Worm (Caenorhabditis elegans) whole organism, early embryonic: ENCODE measurements around the gene F35H12.5.

Source experiments
- B0310.2 ChIP-seq: sonication (generic microtip); optimal IDR thresholded peaks from 2 replicates; lab custom pipeline; 2016; ENCODE audit warnings: mild to moderate bottlenecking, missing genetic modification characterization, missing compliant biosample characterization
- F13C5.2 ChIP-seq: sonication (generic microtip); optimal IDR thresholded peaks from 2 replicates; lab custom pipeline; 2017; ENCODE audit warnings: mild to moderate bottlenecking, missing genetic modification characterization, inconsistent platforms, missing compliant biosample characterization
- aly-1 ChIP-seq: sonication (generic microtip); optimal IDR thresholded peaks from 2 replicates; lab custom pipeline; 2016; ENCODE audit warnings: missing genetic modification characterization, missing compliant biosample characterization
- ama-1 ChIP-seq: fragments of 150-350 bp; optimal IDR thresholded peaks from 2 replicates; lab custom pipeline; 2014
- ceh-13 ChIP-seq: fragments of 200-800 bp; sonication (Bioruptor generic); optimal IDR thresholded peaks from 2 replicates; lab custom pipeline; 2018; ENCODE audit warnings: mild to moderate bottlenecking, missing genetic modification characterization, missing compliant biosample characterization
- ceh-36 ChIP-seq: sonication (generic microtip); optimal IDR thresholded peaks from 2 replicates; lab custom pipeline; 2016; ENCODE audit warnings: missing genetic modification characterization, inconsistent platforms, missing compliant biosample characterization
- ets-7 ChIP-seq: sonication (generic microtip); optimal IDR thresholded peaks from 2 replicates; lab custom pipeline; 2016; ENCODE audit warnings: missing genotype, missing genetic modification characterization, missing compliant biosample characterization
- flt-1 ChIP-seq: fragments of 200-800 bp; sonication (Bioruptor generic); IDR thresholded peaks from 2 replicates; pipeline ENCODE4 v1.3.6; 2022; ENCODE audit warnings: missing genetic modification characterization, missing compliant biosample characterization
- hmbx-1 ChIP-seq: sonication (generic microtip); optimal IDR thresholded peaks from 2 replicates; lab custom pipeline; 2016; ENCODE audit warnings: mild to moderate bottlenecking, missing genetic modification characterization, missing compliant biosample characterization
- hmg-4 ChIP-seq: fragments of 200-800 bp; sonication (Bioruptor generic); optimal IDR thresholded peaks from 2 replicates; lab custom pipeline; 2018; ENCODE audit warnings: mild to moderate bottlenecking, missing genetic modification characterization, missing compliant biosample characterization
- hnd-1 ChIP-seq: sonication (generic microtip); optimal IDR thresholded peaks from 2 replicates; lab custom pipeline; 2016; ENCODE audit warnings: missing genetic modification characterization, missing compliant biosample characterization
- pes-1 ChIP-seq: fragments of 200-800 bp; sonication (Bioruptor generic); IDR thresholded peaks from 2 replicates; pipeline ENCODE4 v1.3.6; 2022; ENCODE audit warnings: missing genetic modification reagents, missing genetic modification characterization, missing compliant biosample characterization
- scrt-1 ChIP-seq: fragments of 200-800 bp; sonication (Bioruptor generic); IDR thresholded peaks from 2 replicates; pipeline ENCODE4 v1.3.6; 2022; ENCODE audit warnings: missing genetic modification characterization, missing compliant biosample characterization
- sea-1 ChIP-seq: fragments of 200-800 bp; sonication (Bioruptor generic); conservative IDR thresholded peaks from 2 replicates; pipeline ENCODE4 v1.3.6; 2022; ENCODE audit warnings: missing genetic modification characterization, missing compliant biosample characterization
- tbx-11 ChIP-seq: fragments of 200-800 bp; sonication (Bioruptor generic); IDR thresholded peaks from 2 replicates; pipeline ENCODE4 v1.3.6; 2022; ENCODE audit warnings: missing genetic modification characterization, missing compliant biosample characterization
- tbx-37 ChIP-seq: fragments of 200-800 bp; sonication (Bioruptor generic); conservative IDR thresholded peaks from 2 replicates; pipeline ENCODE4 v1.3.6; 2022; ENCODE audit warnings: missing genetic modification reagents, missing genetic modification characterization, missing compliant biosample characterization
- tra-4 ChIP-seq: sonication (generic microtip); optimal IDR thresholded peaks from 2 replicates; lab custom pipeline; 2017; ENCODE audit warnings: missing genetic modification characterization, missing compliant biosample characterization

F35H12.5 gene

DNA sequence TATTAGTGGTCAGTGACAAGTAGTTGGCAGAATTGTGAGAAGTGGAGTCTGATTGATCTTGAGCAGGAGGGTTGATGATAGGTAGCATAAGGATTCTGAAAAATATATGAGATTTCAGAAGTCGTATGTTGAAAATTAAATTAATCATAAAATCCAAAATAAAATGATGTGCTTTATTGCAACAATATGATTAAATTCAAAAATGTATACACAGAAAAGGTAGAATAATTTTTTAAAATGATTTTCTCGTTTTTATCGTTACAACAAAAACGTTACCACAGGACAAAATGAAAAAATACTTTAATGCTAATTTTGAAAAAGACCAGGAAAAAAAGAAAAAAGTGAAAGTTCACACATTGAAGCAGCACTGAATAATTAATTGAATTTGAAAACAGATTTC is 15.7 kb upstream of the F35H12.5 start, which contains the start of gene ZC13.10:
TSS of gene ZC13.10 (minus strand) at position 101 of the 400 bp plus-strand sequence.
- TF ChIP-seq hmbx-1 (tag; lab: Kevin White, UChicago) = no peak
- TF ChIP-seq hnd-1 = no peak
- TF ChIP-seq ets-7 (tag; lab: Kevin White, UChicago) = no peak
- no peak for TF ChIP-seq tbx-37 (GFP tag; lab: Robert Waterston, UW)
- TF ChIP-seq tra-4 (tag; lab: Kevin White, UChicago) = no peak
- no peak for TF ChIP-seq aly-1 (tag; lab: Kevin White, UChicago)
- TF ChIP-seq ceh-13 = no peak
- TF ChIP-seq F13C5.2 = no peak
- TF ChIP-seq tbx-11 (GFP tag; lab: Robert Waterston, UW) = no peak
- no peak for TF ChIP-seq flt-1 (GFP tag; lab: Robert Waterston, UW)
- no peak for TF ChIP-seq sea-1 (GFP tag; lab: Robert Waterston, UW)
- no peak for TF ChIP-seq hmg-4
- no peak for TF ChIP-seq pes-1 (GFP tag; lab: Robert Waterston, UW)
- no peak for TF ChIP-seq B0310.2 (tag; lab: Kevin White, UChicago)
- TF ChIP-seq scrt-1 = no peak
- no peak for TF ChIP-seq ama-1 (lab: Kevin White, UChicago)
- TF ChIP-seq ceh-36 (tag; lab: Kevin White, UChicago) = no peak

DNA sequence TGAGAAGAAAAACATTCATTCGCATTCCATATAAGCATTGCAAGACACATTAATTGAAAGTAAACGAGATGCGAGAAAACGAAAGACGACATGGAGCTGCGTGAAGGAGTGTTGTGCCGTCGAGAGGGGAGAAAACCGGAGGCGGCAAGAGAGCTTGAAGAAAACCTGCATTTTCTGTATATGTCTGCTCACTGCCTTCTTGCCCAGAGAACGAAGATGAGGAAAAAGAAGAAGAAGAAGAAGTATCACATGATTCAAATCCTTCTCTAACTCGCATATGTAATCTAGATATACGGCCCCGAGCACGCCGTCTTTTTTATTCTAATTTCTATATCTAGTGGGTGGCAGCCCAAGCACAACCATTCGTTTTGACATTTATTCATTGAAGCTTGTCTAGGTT is 7.9 kb upstream of the F35H12.5 start:
- TF ChIP-seq scrt-1 (no peak), F13C5.2 (no peak), B0310.2 (tag; lab: Kevin White, UChicago) (no peak), ets-7 (tag; lab: Kevin White, UChicago) (no peak), aly-1 (tag; lab: Kevin White, UChicago) (no peak), ama-1 (lab: Kevin White, UChicago) (no peak), hmg-4 (no peak), ceh-13 (no peak), pes-1 (GFP tag; lab: Robert Waterston, UW) (no peak), flt-1 (GFP tag; lab: Robert Waterston, UW) (no peak), ceh-36 (tag; lab: Kevin White, UChicago) (no peak), tbx-11 (GFP tag; lab: Robert Waterston, UW) (no peak), hmbx-1 (tag; lab: Kevin White, UChicago) (no peak)

DNA sequence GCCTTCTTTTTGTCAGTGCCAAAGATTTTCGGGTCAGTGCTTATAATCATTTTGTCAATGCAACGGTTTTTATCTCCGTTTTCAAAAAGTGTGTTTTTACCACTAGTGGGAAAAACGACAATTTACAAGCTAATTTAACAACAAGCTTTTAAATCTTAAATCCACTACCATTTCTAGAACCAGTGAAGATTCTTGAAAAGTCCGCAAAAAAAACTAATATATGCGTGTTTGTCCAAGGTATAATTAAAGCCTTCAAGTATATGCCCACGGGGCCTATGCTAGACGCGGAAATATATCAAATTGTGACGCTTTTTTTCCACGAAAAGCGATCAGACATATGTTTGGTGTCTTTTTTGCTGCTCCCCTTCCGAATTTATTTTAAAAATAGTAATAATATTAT is 5.6 kb upstream of the F35H12.5 start:
- TF ChIP-seq ceh-36 (tag; lab: Kevin White, UChicago) (no peak), flt-1 (GFP tag; lab: Robert Waterston, UW) (no peak), tbx-37 (GFP tag; lab: Robert Waterston, UW) (no peak), tra-4 (tag; lab: Kevin White, UChicago) (no peak), hmg-4 (no peak), aly-1 (tag; lab: Kevin White, UChicago) (no peak), ets-7 (tag; lab: Kevin White, UChicago) (no peak), B0310.2 (tag; lab: Kevin White, UChicago) (no peak), ceh-13 (no peak), F13C5.2 (no peak), tbx-11 (GFP tag; lab: Robert Waterston, UW) (no peak), hmbx-1 (tag; lab: Kevin White, UChicago) (no peak), scrt-1 (no peak), sea-1 (GFP tag; lab: Robert Waterston, UW) (no peak)

DNA sequence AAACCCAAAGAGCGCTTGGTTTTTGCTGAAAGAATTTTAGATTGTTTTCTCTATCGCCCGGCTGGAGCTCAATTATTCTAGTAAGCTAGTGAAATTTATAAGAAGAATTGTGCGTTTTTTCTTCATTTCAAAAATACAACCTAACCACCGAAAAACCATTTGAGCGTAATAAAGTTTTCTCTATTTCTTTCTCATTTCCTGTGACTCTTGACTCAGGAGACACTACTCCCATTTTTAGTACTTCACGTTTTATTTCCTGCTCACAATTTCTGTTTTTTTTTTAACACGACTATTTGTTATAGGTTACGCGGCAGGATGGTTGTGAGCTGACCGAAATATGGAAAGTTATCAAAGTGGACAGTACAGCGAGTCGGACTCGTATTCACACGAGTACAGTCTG is 5.2 kb upstream of the F35H12.5 start, which contains the start of gene F35H12.6:
TSS of gene F35H12.6 (plus strand) at position 301 of the 400 bp plus-strand sequence.
- TF ChIP-seq tra-4 (tag; lab: Kevin White, UChicago) (no peak), ama-1 (lab: Kevin White, UChicago) (no peak), ceh-36 (tag; lab: Kevin White, UChicago) (no peak), hnd-1 (no peak), hmbx-1 (tag; lab: Kevin White, UChicago) (no peak), tbx-37 (GFP tag; lab: Robert Waterston, UW) (no peak), aly-1 (tag; lab: Kevin White, UChicago) (no peak), tbx-11 (GFP tag; lab: Robert Waterston, UW) (no peak), scrt-1 (no peak), hmg-4 (no peak), ceh-13 (no peak)

DNA sequence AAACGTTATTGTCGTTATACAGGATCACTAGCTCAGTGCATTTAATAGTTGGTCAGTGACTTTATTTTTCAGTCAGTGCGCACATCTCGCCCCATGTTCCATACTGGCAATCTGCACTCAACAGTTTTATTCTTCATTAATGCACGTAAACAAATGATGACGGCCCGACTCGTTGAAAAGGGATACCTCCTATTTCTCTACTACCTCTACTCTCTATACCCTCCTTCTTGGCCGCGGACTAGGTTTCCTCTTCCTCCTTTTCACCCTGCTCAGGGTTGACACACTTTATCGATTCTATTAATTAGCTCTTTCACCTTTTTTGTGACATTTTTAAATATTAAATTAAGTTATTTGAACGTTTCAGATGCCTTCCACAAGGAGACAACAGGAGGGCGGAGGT is 2.7 kb upstream of the F35H12.5 start, which contains the start of gene sel-12:
TSS of gene sel-12 (plus strand) at position 358 of the 400 bp plus-strand sequence.
- peak; percentile 4 for TF ChIP-seq hmg-4
- TF ChIP-seq tbx-37 (GFP tag; lab: Robert Waterston, UW) = 0 out of 2 replicates have a peak, but pooled peaks have one; percentile 23
- TF ChIP-seq ceh-13 = no peak

DNA sequence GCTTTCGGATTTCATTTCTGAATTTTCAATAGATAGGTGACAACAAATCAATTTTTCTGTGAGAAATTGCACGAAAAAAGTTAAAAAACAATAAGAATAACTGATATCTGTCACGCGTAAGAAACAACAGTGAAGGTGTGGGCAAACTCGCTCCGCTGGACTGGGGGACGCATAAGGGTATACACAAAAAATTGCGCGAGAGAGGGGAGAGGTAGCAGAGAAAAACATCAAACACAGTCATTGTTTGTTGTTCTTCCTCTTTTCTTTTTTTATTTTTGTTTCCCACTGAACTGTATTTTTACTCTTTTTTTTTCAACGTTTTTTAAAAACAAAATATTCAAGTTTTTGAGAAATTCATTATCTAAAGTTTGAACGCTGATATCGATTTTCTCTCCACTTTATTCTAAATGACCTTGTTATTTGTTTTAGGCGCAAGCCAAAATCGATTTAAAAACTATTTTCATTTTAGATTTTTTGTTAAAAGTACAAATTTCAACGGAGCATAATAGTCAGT is 6.4 kb downstream of the F35H12.5 start, which contains the start of the genes pifk-1 and tbc-11:
TSS of gene pifk-1 (minus strand) at position 17 of the 514 bp plus-strand sequence.
TSS of gene tbc-11 (plus strand) at position 464 of the 514 bp plus-strand sequence.
- TF ChIP-seq tbx-11 (GFP tag; lab: Robert Waterston, UW) (no peak), sea-1 (GFP tag; lab: Robert Waterston, UW) (no peak), ceh-13 (no peak), F13C5.2 (no peak), flt-1 (GFP tag; lab: Robert Waterston, UW) (no peak), tbx-37 (GFP tag; lab: Robert Waterston, UW) (no peak)

DNA sequence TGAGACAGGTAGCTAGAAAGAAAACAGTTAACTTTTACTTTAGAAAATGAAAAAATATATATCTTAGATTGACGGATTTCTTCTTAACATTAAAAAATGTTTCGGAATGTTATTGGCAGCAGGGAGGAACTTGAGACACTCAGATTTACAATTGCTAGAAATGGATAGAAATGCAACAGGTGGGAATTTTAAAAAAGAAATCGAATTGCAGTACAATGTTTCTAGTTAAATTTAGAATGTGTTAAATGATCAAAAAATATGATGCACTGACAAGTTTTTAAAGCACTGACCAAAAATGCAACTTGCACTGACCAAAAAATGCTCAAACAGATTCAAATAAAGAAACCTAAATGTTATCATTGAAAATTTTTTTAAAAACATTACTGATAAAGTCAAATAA is 7.9 kb downstream of the F35H12.5 start:
- no peak for TF ChIP-seq scrt-1
- TF ChIP-seq hnd-1 = no peak
- no peak for TF ChIP-seq tra-4 (tag; lab: Kevin White, UChicago)
- no peak for TF ChIP-seq hmbx-1 (tag; lab: Kevin White, UChicago)

DNA sequence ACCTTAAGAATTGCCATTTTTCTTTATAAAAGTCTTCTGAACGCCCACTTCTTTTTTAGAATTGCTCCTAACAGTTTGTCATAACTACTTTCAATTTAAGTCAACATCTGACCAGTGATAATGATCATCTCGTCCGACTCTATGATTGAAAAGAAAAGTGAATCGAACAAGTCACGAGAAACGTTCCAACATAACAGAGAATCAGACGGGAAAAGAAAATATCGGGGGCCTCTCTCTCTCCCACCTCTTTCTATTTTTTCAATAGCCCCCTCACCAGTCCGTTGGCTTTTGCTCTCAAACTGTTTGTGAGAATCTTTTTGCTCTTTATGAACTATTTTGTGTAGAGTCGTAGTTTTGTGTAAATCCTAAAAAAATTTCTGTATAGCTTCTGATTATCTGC is 9.4 kb downstream of the F35H12.5 start:
- TF ChIP-seq flt-1 (GFP tag; lab: Robert Waterston, UW) = no peak
- TF ChIP-seq ama-1 (lab: Kevin White, UChicago) = no peak
- TF ChIP-seq aly-1 (tag; lab: Kevin White, UChicago) = no peak
- TF ChIP-seq sea-1 (GFP tag; lab: Robert Waterston, UW) = no peak
- no peak for TF ChIP-seq F13C5.2
- no peak for TF ChIP-seq scrt-1
- TF ChIP-seq tbx-11 (GFP tag; lab: Robert Waterston, UW) = no peak
- TF ChIP-seq tbx-37 (GFP tag; lab: Robert Waterston, UW) = no peak
- TF ChIP-seq hmbx-1 (tag; lab: Kevin White, UChicago) = no peak
- TF ChIP-seq ceh-13 = no peak
- TF ChIP-seq hnd-1 = no peak
- TF ChIP-seq ets-7 (tag; lab: Kevin White, UChicago) = no peak
- TF ChIP-seq tra-4 (tag; lab: Kevin White, UChicago) = no peak
- TF ChIP-seq ceh-36 (tag; lab: Kevin White, UChicago) = no peak
- no peak for TF ChIP-seq B0310.2 (tag; lab: Kevin White, UChicago)
- no peak for TF ChIP-seq hmg-4
